Fruit fly (Drosophila melanogaster) whole organism, embryonic: ENCODE data around the gene CG6695.
A peak's percentile ranks its signal among the peaks of the same experiment; 100 is the strongest.

Source experiments
- Asciz ChIP-seq: fragments of 200-800 bp; sonication (Bioruptor generic); optimal IDR thresholded peaks from 2 replicates; lab custom pipeline; 2017; ENCODE audit warnings: missing biosample characterization, mild to moderate bottlenecking, missing genetic modification characterization, missing genetic modification reagents
- Bgb ChIP-seq: fragments of 200-800 bp; sonication (Bioruptor generic); IDR thresholded peaks from 2 replicates; pipeline ENCODE4 v1.3.6; 2022; ENCODE audit warnings: missing biosample characterization, missing genetic modification characterization; ENCODE audit not compliant: partially characterized antibody
- CG10543 ChIP-seq: fragments of 200-800 bp; sonication (Bioruptor generic); optimal IDR thresholded peaks from 3 replicates; lab custom pipeline; 2017; ENCODE audit warnings: missing biosample characterization, mild to moderate bottlenecking, missing genetic modification characterization, moderate library complexity
- CG11560 ChIP-seq: fragments of 200-800 bp; sonication (Bioruptor generic); IDR thresholded peaks from 3 replicates; pipeline ENCODE4 v1.3.6; 2022; ENCODE audit warnings: missing biosample characterization, missing genetic modification characterization
- CG12104 ChIP-seq: fragments of 200-800 bp; sonication (Bioruptor generic); optimal IDR thresholded peaks from 3 replicates; lab custom pipeline; 2016; ENCODE audit warnings: missing biosample characterization, missing genetic modification characterization
- CG14860 ChIP-seq: fragments of 200-800 bp; sonication (Bioruptor generic); IDR thresholded peaks from 3 replicates; pipeline ENCODE4 v1.3.6; 2022; ENCODE audit warnings: missing biosample characterization, missing genetic modification characterization; ENCODE audit not compliant: partially characterized antibody
- CG1602 ChIP-seq: fragments of 200-800 bp; sonication (Bioruptor generic); optimal IDR thresholded peaks from 3 replicates; lab custom pipeline; 2016; ENCODE audit warnings: missing biosample characterization, missing genetic modification characterization
- CG18262 ChIP-seq: fragments of 200-800 bp; optimal IDR thresholded peaks from 3 replicates; lab custom pipeline; 2019; ENCODE audit warnings: missing biosample characterization, mild to moderate bottlenecking, missing genetic modification characterization, moderate library complexity
- CG2116 ChIP-seq: fragments of 200-800 bp; sonication (Bioruptor generic); optimal IDR thresholded peaks from 3 replicates; lab custom pipeline; 2018; ENCODE audit warnings: missing biosample characterization, mild to moderate bottlenecking, missing genetic modification characterization
- CG2199 ChIP-seq: fragments of 200-800 bp; sonication (Bioruptor generic); IDR thresholded peaks from 3 replicates; pipeline ENCODE4 v1.3.6; 2022; ENCODE audit warnings: missing biosample characterization, missing genetic modification characterization
- CG42726 ChIP-seq: fragments of 200-800 bp; sonication (Bioruptor generic); IDR thresholded peaks from 2 replicates; pipeline ENCODE4 v1.3.6; 2022; ENCODE audit warnings: missing biosample characterization, missing genetic modification characterization; ENCODE audit not compliant: partially characterized antibody
- CG6813 ChIP-seq: fragments of 200-800 bp; sonication (Bioruptor generic); optimal IDR thresholded peaks from 2 replicates; lab custom pipeline; 2017; ENCODE audit warnings: missing biosample characterization, missing genetic modification characterization, mild to moderate bottlenecking, moderate library complexity, missing genetic modification reagents
- CG7357 ChIP-seq: fragments of 200-800 bp; sonication (Bioruptor generic); IDR thresholded peaks from 3 replicates; pipeline ENCODE4 v1.3.6; 2022; ENCODE audit warnings: missing biosample characterization, missing genetic modification characterization
- CG7372 ChIP-seq: fragments of 200-800 bp; sonication (Bioruptor generic); IDR thresholded peaks from 2 replicates; pipeline ENCODE4 v1.3.6; 2022; ENCODE audit warnings: missing biosample characterization, missing genetic modification characterization
- CG7745 ChIP-seq: fragments of 200-800 bp; sonication (Bioruptor generic); optimal IDR thresholded peaks from 2 replicates; lab custom pipeline; 2018; ENCODE audit warnings: missing biosample characterization, mild to moderate bottlenecking, missing genetic modification characterization, moderate library complexity
- CG7928 ChIP-seq: fragments of 200-800 bp; sonication (Bioruptor generic); optimal IDR thresholded peaks from 2 replicates; lab custom pipeline; 2017; ENCODE audit warnings: missing biosample characterization, mild to moderate bottlenecking, missing genetic modification characterization
- CG7963 ChIP-seq: fragments of 200-800 bp; sonication (Bioruptor generic); IDR thresholded peaks from 3 replicates; pipeline ENCODE4 v1.3.6; 2022; ENCODE audit warnings: missing biosample characterization, missing genetic modification characterization; ENCODE audit not compliant: partially characterized antibody
- CG9932 ChIP-seq: fragments of 200-800 bp; sonication (Bioruptor generic); IDR thresholded peaks from 2 replicates; pipeline ENCODE4 v1.3.6; 2022; ENCODE audit warnings: missing biosample characterization, missing genetic modification characterization
- CHES-1-like ChIP-seq: fragments of 200-800 bp; sonication (Bioruptor generic); optimal IDR thresholded peaks from 2 replicates; lab custom pipeline; 2016; ENCODE audit warnings: missing biosample characterization, missing genetic modification characterization
- Dll ChIP-seq: fragments of 200-800 bp; sonication (Bioruptor generic); IDR thresholded peaks from 4 replicates; pipeline ENCODE4 v1.3.6; 2022; ENCODE audit warnings: missing biosample characterization, missing genetic modification characterization; ENCODE audit not compliant: partially characterized antibody
- Dref ChIP-seq: fragments of 200-800 bp; sonication (Bioruptor generic); IDR thresholded peaks from 2 replicates; pipeline ENCODE4 v1.3.6; 2022; ENCODE audit warnings: missing biosample characterization, missing genetic modification characterization
- HLH4C ChIP-seq: fragments of 200-800 bp; sonication (Bioruptor generic); IDR thresholded peaks from 3 replicates; pipeline ENCODE4 v1.3.6; 2022; ENCODE audit warnings: missing biosample characterization, missing genetic modification characterization; ENCODE audit not compliant: partially characterized antibody
- HmgD ChIP-seq: fragments of 200-800 bp; sonication (Bioruptor generic); optimal IDR thresholded peaks from 3 replicates; lab custom pipeline; 2016; ENCODE audit warnings: missing biosample characterization, missing genetic modification characterization
- Kr ChIP-seq: fragments of 200-800 bp; sonication (Bioruptor generic); optimal IDR thresholded peaks from 2 replicates; lab custom pipeline; 2017; ENCODE audit warnings: missing biosample characterization, mild to moderate bottlenecking, missing genetic modification characterization
- MESR4 ChIP-seq: fragments of 200-800 bp; sonication (Bioruptor generic); optimal IDR thresholded peaks from 2 replicates; lab custom pipeline; 2018; ENCODE audit warnings: missing biosample characterization, mild to moderate bottlenecking, missing genetic modification characterization, moderate library complexity
- Neu2 ChIP-seq: fragments of 200-800 bp; sonication (Bioruptor generic); optimal IDR thresholded peaks from 3 replicates; lab custom pipeline; 2016; ENCODE audit warnings: missing biosample characterization, missing genetic modification characterization, borderline replicate concordance
- NfI ChIP-seq: fragments of 200-800 bp; sonication (Bioruptor generic); optimal IDR thresholded peaks from 3 replicates; lab custom pipeline; 2018; ENCODE audit warnings: missing biosample characterization, mild to moderate bottlenecking, missing genetic modification characterization, moderate library complexity
- Oli ChIP-seq: fragments of 200-800 bp; sonication (Bioruptor generic); optimal IDR thresholded peaks from 2 replicates; lab custom pipeline; 2018; ENCODE audit warnings: missing biosample characterization, mild to moderate bottlenecking, missing genetic modification characterization, moderate library complexity
- Sry-δ ChIP-seq: fragments of 200-800 bp; sonication (Bioruptor generic); optimal IDR thresholded peaks from 2 replicates; lab custom pipeline; 2016; ENCODE audit warnings: missing biosample characterization, missing genetic modification characterization
- Vsx1 ChIP-seq: fragments of 200-800 bp; sonication (Bioruptor generic); optimal IDR thresholded peaks from 2 replicates; lab custom pipeline; 2017; ENCODE audit warnings: missing biosample characterization, mild to moderate bottlenecking, missing genetic modification characterization, missing genetic modification reagents
- YL-1 ChIP-seq: fragments of 200-800 bp; sonication (Bioruptor generic); optimal IDR thresholded peaks from 3 replicates; lab custom pipeline; 2017; ENCODE audit warnings: missing biosample characterization, mild to moderate bottlenecking, missing genetic modification characterization
- ase ChIP-seq: fragments of 200-800 bp; sonication (Bioruptor generic); IDR thresholded peaks from 3 replicates; pipeline ENCODE4 v1.3.6; 2022; ENCODE audit warnings: missing biosample characterization, missing genetic modification characterization
- crol ChIP-seq: fragments of 200-800 bp; sonication (Bioruptor generic); IDR thresholded peaks from 2 replicates; pipeline ENCODE4 v1.3.6; 2022; ENCODE audit warnings: missing biosample characterization, missing genetic modification characterization
- dmrt11E ChIP-seq: fragments of 200-800 bp; sonication (Bioruptor generic); optimal IDR thresholded peaks from 3 replicates; lab custom pipeline; 2018; ENCODE audit warnings: missing biosample characterization, mild to moderate bottlenecking, missing genetic modification characterization, moderate library complexity
- dysf ChIP-seq: fragments of 200-800 bp; sonication (Bioruptor generic); IDR thresholded peaks from 3 replicates; pipeline ENCODE4 v1.3.6; 2022; ENCODE audit warnings: missing biosample characterization, missing genetic modification characterization
- exex ChIP-seq: fragments of 200-800 bp; sonication (Bioruptor generic); optimal IDR thresholded peaks from 4 replicates; lab custom pipeline; 2018; ENCODE audit warnings: missing biosample characterization, mild to moderate bottlenecking, missing genetic modification characterization, moderate library complexity
- fd102C ChIP-seq: fragments of 200-800 bp; sonication (Bioruptor generic); optimal IDR thresholded peaks from 2 replicates; lab custom pipeline; 2018; ENCODE audit warnings: missing biosample characterization, mild to moderate bottlenecking, missing genetic modification characterization, moderate library complexity
- gem ChIP-seq: fragments of 200-800 bp; sonication (Bioruptor generic); optimal IDR thresholded peaks from 2 replicates; lab custom pipeline; 2019; ENCODE audit warnings: missing biosample characterization, mild to moderate bottlenecking, missing genetic modification characterization, moderate library complexity
- h ChIP-seq: fragments of >200 bp; optimal IDR thresholded peaks from 2 replicates; lab custom pipeline; 2017
- jigr1 ChIP-seq: fragments of 200-800 bp; sonication (Bioruptor generic); IDR thresholded peaks from 3 replicates; pipeline ENCODE4 v1.3.6; 2022; ENCODE audit warnings: missing biosample characterization, missing genetic modification characterization
- lov ChIP-seq, 2 experiments: fragments of 200-800 bp in 1 of 2; fragments of >200 bp in 1 of 2; sonication (Bioruptor generic) in 1 of 2; IDR thresholded peaks in 1 of 2; optimal IDR thresholded peaks in 1 of 2; 2 replicates in 1 of 2; 3 replicates in 1 of 2; pipeline versions ENCODE4 v1.3.6 to Lab custom; 2017 to 2022; ENCODE audit warnings: missing biosample characterization in 1 of 2, missing genetic modification characterization in 1 of 2
- phol ChIP-seq: fragments of 200-800 bp; sonication (Bioruptor generic); optimal IDR thresholded peaks from 3 replicates; lab custom pipeline; 2018; ENCODE audit warnings: missing biosample characterization, mild to moderate bottlenecking, missing genetic modification characterization, moderate library complexity
- pzg ChIP-seq: fragments of 200-800 bp; sonication (Bioruptor generic); optimal IDR thresholded peaks from 3 replicates; lab custom pipeline; 2018; ENCODE audit warnings: missing biosample characterization, mild to moderate bottlenecking, missing genetic modification characterization, moderate library complexity
- shn ChIP-seq: fragments of 200-800 bp; sonication (Bioruptor generic); optimal IDR thresholded peaks from 3 replicates; lab custom pipeline; 2016; ENCODE audit warnings: missing biosample characterization, missing genetic modification characterization
- sna ChIP-seq: fragments of 200-800 bp; sonication (Bioruptor generic); IDR thresholded peaks from 2 replicates; pipeline ENCODE4 v1.3.6; 2022; ENCODE audit warnings: missing biosample characterization, missing genetic modification characterization; ENCODE audit not compliant: partially characterized antibody
- sug ChIP-seq: fragments of 200-800 bp; optimal IDR thresholded peaks from 2 replicates; lab custom pipeline; 2019; ENCODE audit warnings: missing biosample characterization, mild to moderate bottlenecking, missing genetic modification characterization, moderate library complexity
- tna ChIP-seq: fragments of 200-800 bp; sonication (Bioruptor generic); IDR thresholded peaks from 2 replicates; pipeline ENCODE4 v1.3.6; 2022; ENCODE audit warnings: missing biosample characterization, missing genetic modification characterization; ENCODE audit not compliant: partially characterized antibody
- zen2 ChIP-seq: fragments of 200-800 bp; sonication (Bioruptor generic); IDR thresholded peaks from 3 replicates; pipeline ENCODE4 v1.3.6; 2022; ENCODE audit warnings: missing biosample characterization, missing genetic modification characterization; ENCODE audit not compliant: partially characterized antibody

CG6695 gene

dm6 chr3R:24649923-24650322 is 5.0 kb upstream of the CG6695 start, which contains the start of the genes puf and ash2 (continued):
- TF ChIP-seq dysf (GFP tag; lab: Robert Waterston, UW) (no peak), CG2116 (GFP tag; lab: Kevin White, UChicago) (peak; percentile 86), Dll (GFP tag; lab: Robert Waterston, UW) (peak; percentile 55; the same call in 3 of the 4 replicates), sna (peak; percentile 27; the same call in 1 of the 2 replicates), lov (optimal IDR thresholded peaks at IDR 0.05; lab: Kevin White, UChicago) (no peak), lov (GFP tag; IDR thresholded peaks at IDR 0.05; lab: Robert Waterston, UW) (no peak), CHES-1-like (peak; percentile 64), jigr1 (GFP tag; lab: Robert Waterston, UW) (no peak), NfI (GFP tag; lab: Kevin White, UChicago) (no peak), YL-1 (GFP tag; lab: Kevin White, UChicago) (peak; percentile 83), gem (tag; lab: Kevin White, UChicago) (no peak), HLH4C (GFP tag; lab: Robert Waterston, UW) (peak; percentile 58; the same call in 2 of the 3 replicates), pzg (peak; percentile 93), crol (0 out of 2 replicates have a peak, but pooled peaks have one; percentile 48), HmgD (GFP tag; lab: Kevin White, UChicago) (peak; percentile 33), Dref (peak; percentile 90), Bgb (GFP tag; lab: Robert Waterston, UW) (peak; percentile 70), phol (tag; lab: Kevin White, UChicago) (peak; percentile 31), Sry-δ (GFP tag; lab: Kevin White, UChicago) (peak; percentile 65), CG14860 (GFP tag; lab: Robert Waterston, UW) (peak; percentile 44; the same call in 2 of the 3 replicates), CG42726 (peak; percentile 63), CG7963 (GFP tag; lab: Robert Waterston, UW) (peak; percentile 55; the same call in 1 of the 3 replicates), zen2 (GFP tag; lab: Robert Waterston, UW) (peak; percentile 63; the same call in 1 of the 3 replicates)
- TF ChIP-seq, all 482 proteins: peak for 65

dm6 chr3R:24651044-24651459 is 3.9 kb upstream of the CG6695 start:
- TF ChIP-seq dmrt11E (tag; lab: Kevin White, UChicago) (no peak), MESR4 (GFP tag; lab: Kevin White, UChicago) (peak; percentile 8), fd102C (no peak), CG10543 (GFP tag; lab: Kevin White, UChicago) (peak; percentile 53), exex (tag; lab: Kevin White, UChicago) (no peak), Dll (GFP tag; lab: Robert Waterston, UW) (no peak), YL-1 (GFP tag; lab: Kevin White, UChicago) (peak; percentile 5), CG11560 (tag; lab: Robert Waterston, UW) (no peak), CG1602 (GFP tag; lab: Kevin White, UChicago) (no peak), Oli (tag; lab: Kevin White, UChicago) (no peak), tna (no peak), shn (GFP tag; lab: Kevin White, UChicago) (no peak), crol (peak; percentile 86), Kr (GFP tag; lab: Kevin White, UChicago) (no peak), CG9932 (GFP tag; lab: Robert Waterston, UW) (peak; percentile 19; the same call in 1 of the 2 replicates), Vsx1 (no peak), CG7745 (tag; lab: Kevin White, UChicago) (no peak), ase (no peak), CG6813 (GFP tag; lab: Kevin White, UChicago) (no peak), CG7357 (GFP tag; lab: Robert Waterston, UW) (no peak), Asciz (GFP tag; lab: Kevin White, UChicago) (no peak), Neu2 (no peak), CG18262 (no peak), h (lab: Kevin White, UChicago) (no peak), CG7928 (GFP tag; lab: Kevin White, UChicago) (no peak), sug (tag; lab: Kevin White, UChicago) (no peak), CG2199 (no peak), CG12104 (GFP tag; lab: Kevin White, UChicago) (no peak), CG7372 (GFP tag; lab: Robert Waterston, UW) (no peak)
